Fruit fly (Drosophila melanogaster) whole organism, embryonic: ENCODE data around the gene Ppcs.

Source experiments
- Abd-B ChIP-seq: fragments of 200-800 bp; sonication (Bioruptor generic); optimal IDR thresholded peaks from 2 replicates; lab custom pipeline; 2018; ENCODE audit warnings: missing biosample characterization, mild to moderate bottlenecking, missing genetic modification characterization, moderate library complexity
- Aef1 ChIP-seq: fragments of 200-800 bp; sonication (Bioruptor generic); IDR thresholded peaks from 3 replicates; pipeline ENCODE4 v1.3.6; 2022; ENCODE audit warnings: missing biosample characterization, missing genetic modification characterization
- CG10654 ChIP-seq: fragments of 200-800 bp; sonication (Bioruptor generic); optimal IDR thresholded peaks from 2 replicates; lab custom pipeline; 2016; ENCODE audit warnings: missing biosample characterization, missing genetic modification characterization
- CG12744 ChIP-seq: fragments of 200-800 bp; sonication (Bioruptor generic); optimal IDR thresholded peaks from 2 replicates; lab custom pipeline; 2016; ENCODE audit warnings: missing biosample characterization, missing genetic modification characterization
- CG12942 ChIP-seq: fragments of 200-800 bp; sonication (Bioruptor generic); optimal IDR thresholded peaks from 3 replicates; lab custom pipeline; 2016; ENCODE audit warnings: missing biosample characterization, missing genetic modification characterization
- CG13287 ChIP-seq: fragments of 200-800 bp; sonication (Bioruptor generic); IDR thresholded peaks from 2 replicates; pipeline ENCODE4 v1.3.6; 2022; ENCODE audit warnings: missing biosample characterization, missing genetic modification characterization; ENCODE audit not compliant: partially characterized antibody
- CG15269 ChIP-seq: fragments of 200-800 bp; sonication (Bioruptor generic); optimal IDR thresholded peaks from 2 replicates; lab custom pipeline; 2018; ENCODE audit warnings: missing biosample characterization, mild to moderate bottlenecking, missing genetic modification characterization, moderate library complexity
- CG15514 ChIP-seq: fragments of 200-800 bp; sonication (Bioruptor generic); optimal IDR thresholded peaks from 3 replicates; lab custom pipeline; 2017; ENCODE audit warnings: missing biosample characterization, missing genetic modification characterization, mild to moderate bottlenecking, moderate library complexity, missing genetic modification reagents
- CG17186 ChIP-seq: fragments of 200-800 bp; sonication (Bioruptor generic); optimal IDR thresholded peaks from 3 replicates; lab custom pipeline; 2017; ENCODE audit warnings: missing biosample characterization, missing genetic modification reagents, missing genetic modification characterization
- CG17359 ChIP-seq: fragments of 200-800 bp; sonication (Bioruptor generic); optimal IDR thresholded peaks from 3 replicates; lab custom pipeline; 2018; ENCODE audit warnings: missing biosample characterization, mild to moderate bottlenecking, missing genetic modification characterization, moderate library complexity
- CG2875 ChIP-seq: fragments of 200-800 bp; sonication (Bioruptor generic); optimal IDR thresholded peaks from 2 replicates; lab custom pipeline; 2017; ENCODE audit warnings: missing biosample characterization, mild to moderate bottlenecking, missing genetic modification characterization, missing genetic modification reagents
- CG3065 ChIP-seq: fragments of 200-800 bp; sonication (Bioruptor generic); optimal IDR thresholded peaks from 2 replicates; lab custom pipeline; 2016; ENCODE audit warnings: missing biosample characterization, missing genetic modification characterization
- CG3281 ChIP-seq: fragments of 200-800 bp; sonication (Bioruptor generic); optimal IDR thresholded peaks from 3 replicates; lab custom pipeline; 2017; ENCODE audit warnings: missing biosample characterization, mild to moderate bottlenecking, missing genetic modification characterization
- CG4617 ChIP-seq: fragments of 200-800 bp; sonication (Bioruptor generic); optimal IDR thresholded peaks from 3 replicates; lab custom pipeline; 2016; ENCODE audit warnings: missing biosample characterization, missing genetic modification characterization, borderline replicate concordance
- CG5180 ChIP-seq: fragments of 200-800 bp; sonication (Bioruptor generic); optimal IDR thresholded peaks from 3 replicates; lab custom pipeline; 2017; ENCODE audit warnings: missing biosample characterization, missing genetic modification characterization, mild to moderate bottlenecking, moderate library complexity, missing genetic modification reagents
- CG6654 ChIP-seq: fragments of 200-800 bp; sonication (Bioruptor generic); optimal IDR thresholded peaks from 2 replicates; lab custom pipeline; 2017; ENCODE audit warnings: missing biosample characterization, mild to moderate bottlenecking, missing genetic modification characterization
- CG7745 ChIP-seq: fragments of 200-800 bp; sonication (Bioruptor generic); optimal IDR thresholded peaks from 2 replicates; lab custom pipeline; 2018; ENCODE audit warnings: missing biosample characterization, mild to moderate bottlenecking, missing genetic modification characterization, moderate library complexity
- CG7928 ChIP-seq: fragments of 200-800 bp; sonication (Bioruptor generic); optimal IDR thresholded peaks from 2 replicates; lab custom pipeline; 2017; ENCODE audit warnings: missing biosample characterization, mild to moderate bottlenecking, missing genetic modification characterization
- CG7987 ChIP-seq: fragments of 200-800 bp; sonication (Bioruptor generic); optimal IDR thresholded peaks from 2 replicates; lab custom pipeline; 2018; ENCODE audit warnings: missing biosample characterization, mild to moderate bottlenecking, missing genetic modification characterization, moderate library complexity
- CG9727 ChIP-seq: fragments of 200-800 bp; sonication (Bioruptor generic); optimal IDR thresholded peaks from 3 replicates; lab custom pipeline; 2017; ENCODE audit warnings: missing biosample characterization, mild to moderate bottlenecking, missing genetic modification characterization
- CG9932 ChIP-seq: fragments of 200-800 bp; sonication (Bioruptor generic); IDR thresholded peaks from 2 replicates; pipeline ENCODE4 v1.3.6; 2022; ENCODE audit warnings: missing biosample characterization, missing genetic modification characterization
- Camta ChIP-seq: fragments of 200-800 bp; sonication (Bioruptor generic); optimal IDR thresholded peaks from 2 replicates; lab custom pipeline; 2016; ENCODE audit warnings: missing biosample characterization, missing genetic modification characterization
- Drgx ChIP-seq: fragments of 200-800 bp; sonication (Bioruptor generic); IDR thresholded peaks from 2 replicates; pipeline ENCODE4 v1.3.6; 2022; ENCODE audit warnings: missing biosample characterization, missing genetic modification characterization
- Eip74EF ChIP-seq, 2 experiments: fragments of 200-800 bp in 1 of 2; fragments of >200 bp in 1 of 2; sonication (Bioruptor generic) in 1 of 2; optimal IDR thresholded peaks; 2 replicates each; lab custom pipeline; 2017 to 2019; ENCODE audit warnings: missing biosample characterization in 2 of 2, missing genetic modification characterization in 2 of 2, mild to moderate bottlenecking in 1 of 2, moderate library complexity in 1 of 2
- Ets65A ChIP-seq: fragments of 200-800 bp; sonication (Bioruptor generic); peaks from one replicate; lab custom pipeline; 2016; ENCODE audit warnings: missing biosample characterization, missing genetic modification characterization
- Gug ChIP-seq: fragments of 200-800 bp; sonication (Bioruptor generic); IDR thresholded peaks from 4 replicates; pipeline ENCODE4 v1.3.6; 2022; ENCODE audit warnings: missing biosample characterization, missing genetic modification characterization
- HLH4C ChIP-seq: fragments of 200-800 bp; sonication (Bioruptor generic); IDR thresholded peaks from 3 replicates; pipeline ENCODE4 v1.3.6; 2022; ENCODE audit warnings: missing biosample characterization, missing genetic modification characterization; ENCODE audit not compliant: partially characterized antibody
- Kr ChIP-seq: fragments of 200-800 bp; sonication (Bioruptor generic); optimal IDR thresholded peaks from 2 replicates; lab custom pipeline; 2017; ENCODE audit warnings: missing biosample characterization, mild to moderate bottlenecking, missing genetic modification characterization
- Mrtf ChIP-seq: fragments of 200-800 bp; sonication (Bioruptor generic); IDR thresholded peaks from 3 replicates; pipeline ENCODE4 v1.3.6; 2022; ENCODE audit warnings: missing biosample characterization, missing genetic modification characterization
- Rx ChIP-seq: fragments of 200-800 bp; sonication (Bioruptor generic); IDR thresholded peaks from 2 replicates; pipeline ENCODE4 v1.3.6; 2022; ENCODE audit warnings: missing biosample characterization, missing genetic modification characterization
- Scr ChIP-seq: fragments of 200-800 bp; sonication (Bioruptor generic); IDR thresholded peaks from 2 replicates; pipeline ENCODE4 v1.3.6; 2022; ENCODE audit warnings: missing biosample characterization, missing genetic modification characterization; ENCODE audit not compliant: partially characterized antibody
- ato ChIP-seq: fragments of 200-800 bp; sonication (Bioruptor generic); IDR thresholded peaks from 2 replicates; pipeline ENCODE4 v1.3.6; 2022; ENCODE audit warnings: missing biosample characterization, missing genetic modification characterization; ENCODE audit not compliant: partially characterized antibody
- bbx ChIP-seq: fragments of 200-800 bp; sonication (Bioruptor generic); IDR thresholded peaks from 2 replicates; pipeline ENCODE4 v1.3.6; 2022; ENCODE audit warnings: missing biosample characterization, missing genetic modification characterization; ENCODE audit not compliant: partially characterized antibody
- cg ChIP-seq: fragments of 200-800 bp; sonication (Bioruptor generic); optimal IDR thresholded peaks from 3 replicates; lab custom pipeline; 2019; ENCODE audit warnings: missing biosample characterization, mild to moderate bottlenecking, missing genetic modification characterization, moderate library complexity
- chif ChIP-seq, 2 experiments: fragments of 200-800 bp; sonication (Bioruptor generic); optimal IDR thresholded peaks; 3 replicates each; lab custom pipeline; 2016; ENCODE audit warnings: missing biosample characterization in 2 of 2, missing genetic modification characterization in 2 of 2
- dati ChIP-seq: fragments of 200-800 bp; sonication (Bioruptor generic); IDR thresholded peaks from 2 replicates; pipeline ENCODE4 v1.3.6; 2022; ENCODE audit warnings: missing biosample characterization, missing genetic modification characterization
- dm ChIP-seq: fragments of 200-800 bp; sonication (Bioruptor generic); optimal IDR thresholded peaks from 3 replicates; lab custom pipeline; 2016; ENCODE audit warnings: missing biosample characterization, missing genetic modification characterization
- en ChIP-seq: fragments of 200-800 bp; sonication (Bioruptor generic); optimal IDR thresholded peaks from 2 replicates; lab custom pipeline; 2016; ENCODE audit warnings: missing biosample characterization, missing genetic modification characterization
- eve ChIP-seq, 2 experiments: fragments of >200 bp; optimal IDR thresholded peaks; 2 replicates each; lab custom pipeline; 2017; ENCODE audit warnings: missing biosample characterization in 2 of 2, missing genetic modification characterization in 2 of 2
- gcm2 ChIP-seq: fragments of 200-800 bp; sonication (Bioruptor generic); optimal IDR thresholded peaks from 2 replicates; lab custom pipeline; 2016; ENCODE audit warnings: missing biosample characterization, missing genetic modification characterization
- ham ChIP-seq: fragments of 200-800 bp; sonication (Bioruptor generic); IDR thresholded peaks from 2 replicates; pipeline ENCODE4 v1.3.6; 2022; ENCODE audit warnings: missing biosample characterization, missing genetic modification characterization
- jigr1 ChIP-seq: fragments of 200-800 bp; sonication (Bioruptor generic); IDR thresholded peaks from 3 replicates; pipeline ENCODE4 v1.3.6; 2022; ENCODE audit warnings: missing biosample characterization, missing genetic modification characterization
- ken ChIP-seq: fragments of 200-800 bp; sonication (Bioruptor generic); IDR thresholded peaks from 3 replicates; pipeline ENCODE4 v1.3.6; 2022; ENCODE audit warnings: missing biosample characterization, missing genetic modification characterization
- knrl ChIP-seq: fragments of 200-800 bp; sonication (Bioruptor generic); IDR thresholded peaks from 3 replicates; pipeline ENCODE4 v1.3.6; 2022; ENCODE audit warnings: missing biosample characterization, missing genetic modification characterization; ENCODE audit not compliant: partially characterized antibody
- otp ChIP-seq: fragments of 200-800 bp; sonication (Bioruptor generic); IDR thresholded peaks from 3 replicates; pipeline ENCODE4, ENCODE4 v1.3.6; 2022; ENCODE audit warnings: missing biosample characterization, missing genetic modification characterization
- peb ChIP-seq: fragments of 200-800 bp; sonication (Bioruptor generic); IDR thresholded peaks from 2 replicates; pipeline ENCODE4 v1.3.6; 2022; ENCODE audit warnings: missing biosample characterization, missing genetic modification characterization
- shn ChIP-seq: fragments of 200-800 bp; sonication (Bioruptor generic); optimal IDR thresholded peaks from 3 replicates; lab custom pipeline; 2016; ENCODE audit warnings: missing biosample characterization, missing genetic modification characterization
- stc ChIP-seq: fragments of 200-800 bp; sonication (Bioruptor generic); IDR thresholded peaks from 2 replicates; pipeline ENCODE4 v1.3.6; 2022; ENCODE audit warnings: missing biosample characterization, missing genetic modification characterization

Ppcs gene

dm6 chr3R:19096299-19097048 is 51.2 kb downstream of the Ppcs start, which contains the start of gene CG6040 (continued):
- TF ChIP-seq CG5180 (GFP tag; lab: Kevin White, UChicago) (peak; percentile 46), CG12942 (GFP tag; lab: Kevin White, UChicago) (peak; percentile 3), dm (peak; percentile 17), CG17359 (tag; lab: Kevin White, UChicago) (peak; percentile 31), CG9727 (peak; percentile 67), CG7987 (GFP tag; lab: Kevin White, UChicago) (no peak), shn (GFP tag; lab: Kevin White, UChicago) (peak; percentile 66), eve (GFP tag; optimal IDR thresholded peaks at IDR 0.05; lab: Kevin White, UChicago) (peak in 1 of 2 experiments; percentile 91), CG15514 (peak; percentile 64), ham (no peak), Scr (GFP tag; lab: Robert Waterston, UW) (no peak; the same call in 1 of the 2 replicates), CG12744 (GFP tag; lab: Kevin White, UChicago) (no peak), Drgx (GFP tag; lab: Robert Waterston, UW) (peak; percentile 50), ato (GFP tag; lab: Robert Waterston, UW) (peak; percentile 42; the same call in 1 of the 2 replicates), Abd-B (GFP tag; lab: Kevin White, UChicago) (peak; percentile 75), CG15269 (tag; lab: Kevin White, UChicago) (peak; percentile 25), peb (GFP tag; lab: Robert Waterston, UW) (peak; percentile 28; the same call in 1 of the 2 replicates), cg (GFP tag; lab: Kevin White, UChicago) (no peak), knrl (no peak; the same call in 2 of the 3 replicates), CG6654 (GFP tag; lab: Kevin White, UChicago) (peak; percentile 51), Rx (GFP tag; lab: Robert Waterston, UW) (peak; percentile 41; the same call in 1 of the 2 replicates), stc (GFP tag; lab: Robert Waterston, UW) (no peak), CG13287 (GFP tag; lab: Robert Waterston, UW) (0 out of 2 replicates have a peak, but pooled peaks have one; percentile 42), Mrtf (no peak), ken (GFP tag; lab: Robert Waterston, UW) (no peak; the same call in 2 of the 3 replicates), Ets65A (peak; percentile 95), Camta (GFP tag; lab: Kevin White, UChicago) (peak; percentile 48), CG3281 (GFP tag; lab: Kevin White, UChicago) (no peak), CG4617 (GFP tag; lab: Kevin White, UChicago) (peak; percentile 13), CG7745 (tag; lab: Kevin White, UChicago) (no peak), gcm2 (GFP tag; lab: Kevin White, UChicago) (no peak), CG2875 (no peak), jigr1 (GFP tag; lab: Robert Waterston, UW) (no peak), HLH4C (GFP tag; lab: Robert Waterston, UW) (peak; percentile 50; the same call in 2 of the 3 replicates), chif (GFP tag; optimal IDR thresholded peaks at IDR 0.05; lab: Kevin White, UChicago) (peak; percentile 37 to 63), CG17186 (GFP tag; lab: Kevin White, UChicago) (peak; percentile 11), CG3065 (GFP tag; lab: Kevin White, UChicago) (no peak), otp (GFP tag; lab: Robert Waterston, UW) (no peak), Eip74EF (GFP tag; optimal IDR thresholded peaks at IDR 0.05; lab: Kevin White, UChicago) (peak in 1 of 2 experiments; percentile 13), en (GFP tag; lab: Kevin White, UChicago) (no peak), Gug (GFP tag; lab: Robert Waterston, UW) (no peak), dati (GFP tag; lab: Robert Waterston, UW) (no peak), CG7928 (peak; percentile 38), Aef1 (GFP tag; lab: Robert Waterston, UW) (0 out of 3 replicates have a peak, but pooled peaks have one; percentile 45), CG10654 (GFP tag; lab: Kevin White, UChicago) (peak; percentile 17), bbx (GFP tag; lab: Robert Waterston, UW) (peak; percentile 68; the same call in 1 of the 2 replicates), CG9932 (GFP tag; lab: Robert Waterston, UW) (peak; percentile 60), Kr (no peak)
